Fruit fly (Drosophila melanogaster): ENCODE data around the gene CG11035.

Gene CG11035

dm6 chr3R:8001074-8001669 is 31.6 kb downstream of the CG11035 start, which contains the start of the genes Kmn2 and CG2698 (continued):
- TF ChIP-seq HLH54F (GFP tag; optimal IDR thresholded peaks at IDR 0.05) (peak; percentile 82), CG9932 (GFP tag; IDR thresholded peaks at IDR 0.05) (peak; percentile 99), Doc3 (GFP tag; IDR thresholded peaks at IDR 0.05; ENCODE audit: partially characterized antibody) (0 out of 3 replicates have a peak, but pooled peaks have one; percentile 35), Hmr (GFP tag; optimal IDR thresholded peaks at IDR 0.05) (peak; percentile 96), ems (GFP tag; optimal IDR thresholded peaks at IDR 0.05) (peak; percentile 84), ara (GFP tag; IDR thresholded peaks at IDR 0.05) (peak; percentile 97), eve (GFP tag; optimal IDR thresholded peaks at IDR 0.05) (no peak), ham (GFP tag; IDR thresholded peaks at IDR 0.05) (peak; percentile 92), Camta (GFP tag; optimal IDR thresholded peaks at IDR 0.05) (peak; percentile 66), Hand (GFP tag; optimal IDR thresholded peaks at IDR 0.05) (peak; percentile 88), CG10147 (GFP tag; optimal IDR thresholded peaks at IDR 0.05) (peak; percentile 95), CG12659 (GFP tag; optimal IDR thresholded peaks at IDR 0.05) (peak; percentile 97), H15 (GFP tag; IDR thresholded peaks at IDR 0.05) (peak; percentile 97), CG4707 (GFP tag; optimal IDR thresholded peaks at IDR 0.05) (peak; percentile 74), CG3065 (GFP tag; optimal IDR thresholded peaks at IDR 0.05) (peak; percentile 79), tup (GFP tag; optimal IDR thresholded peaks at IDR 0.05) (peak; percentile 87), CG11504 (tag; optimal IDR thresholded peaks at IDR 0.05) (peak; percentile 93), CG16779 (GFP tag; IDR thresholded peaks at IDR 0.05) (peak; percentile 92), CG17186 (GFP tag; optimal IDR thresholded peaks at IDR 0.05) (peak; percentile 48), CG5953 (GFP tag; IDR thresholded peaks at IDR 0.05) (peak; percentile 96), CG17612 (GFP tag; IDR thresholded peaks at IDR 0.05) (peak; percentile 95), CG3407 (GFP tag; optimal IDR thresholded peaks at IDR 0.05) (peak; percentile 89), Kr (GFP tag; optimal IDR thresholded peaks at IDR 0.05) (no peak), aop (GFP tag; IDR thresholded peaks at IDR 0.05) (peak; percentile 87), Lim3 (GFP tag; IDR thresholded peaks at IDR 0.05) (peak; percentile 96), peb (GFP tag; IDR thresholded peaks at IDR 0.05) (peak; percentile 95), toy (GFP tag; IDR thresholded peaks at IDR 0.05) (peak; percentile 88), HLH3B (GFP tag; IDR thresholded peaks at IDR 0.05) (peak; percentile 98), sd (tag; optimal IDR thresholded peaks at IDR 0.05) (peak; percentile 81), fd102C (GFP tag; optimal IDR thresholded peaks at IDR 0.05) (peak; percentile 72), Usf (GFP tag; optimal IDR thresholded peaks at IDR 0.05) (peak; percentile 91), Adf1 (GFP tag; IDR thresholded peaks at IDR 0.05) (peak; percentile 85), CG32767 (GFP tag; IDR thresholded peaks at IDR 0.05) (peak; percentile 97), CG30403 (GFP tag; optimal IDR thresholded peaks at IDR 0.05) (peak; percentile 97), CG2875 (GFP tag; optimal IDR thresholded peaks at IDR 0.05) (peak; percentile 91), odd (GFP tag; optimal IDR thresholded peaks at IDR 0.05) (peak; percentile 90), CG18619 (GFP tag; optimal IDR thresholded peaks at IDR 0.05) (peak; percentile 94), sens (GFP tag) (peak; percentile 95), Atf3 (GFP tag; optimal IDR thresholded peaks at IDR 0.05) (peak; percentile 76), kay (GFP tag; optimal IDR thresholded peaks at IDR 0.05) (peak; percentile 85), Rfx (GFP tag; IDR thresholded peaks at IDR 0.05) (peak; percentile 98), CG1529 (GFP tag; optimal IDR thresholded peaks at IDR 0.05) (peak; percentile 89), cg (GFP tag; optimal IDR thresholded peaks at IDR 0.05) (no peak), dmrt11E (tag; optimal IDR thresholded peaks at IDR 0.05) (peak; percentile 94), Six4 (GFP tag; optimal IDR thresholded peaks at IDR 0.05) (peak; percentile 93), Mes4 (GFP tag; optimal IDR thresholded peaks at IDR 0.05) (peak; percentile 61), TFAM (GFP tag; optimal IDR thresholded peaks at IDR 0.05) (no peak), tio (GFP tag; optimal IDR thresholded peaks at IDR 0.05) (peak; percentile 95), CG6813 (GFP tag; optimal IDR thresholded peaks at IDR 0.05) (peak; percentile 86), CG12236 (GFP tag; optimal IDR thresholded peaks at IDR 0.05) (peak; percentile 49), CG9215 (GFP tag; IDR thresholded peaks at IDR 0.05) (peak; percentile 97)
